Worm (Caenorhabditis elegans) whole organism, young adult: ENCODE data around the gene Y45G12B.3.

ENCODE experiments used
- B0261.1 ChIP-seq: sonication (generic microtip); optimal IDR thresholded peaks from 2 replicates; lab custom pipeline; 2016; ENCODE audit warnings: mild to moderate bottlenecking, missing genetic modification characterization, moderate library complexity, missing compliant biosample characterization
- C17E4.6 ChIP-seq: fragments of 200-800 bp; sonication (Bioruptor generic); IDR thresholded peaks from 2 replicates; pipeline ENCODE4 v1.3.6; 2022; ENCODE audit warnings: missing genetic modification reagents, missing genetic modification characterization, missing compliant biosample characterization
- F10E7.11 ChIP-seq: sonication (generic microtip); optimal IDR thresholded peaks from 2 replicates; lab custom pipeline; 2017; ENCODE audit warnings: mild to moderate bottlenecking, missing genetic modification characterization, moderate library complexity, missing compliant biosample characterization
- F22D6.2 ChIP-seq: sonication (generic microtip); optimal IDR thresholded peaks from 2 replicates; lab custom pipeline; 2016; ENCODE audit warnings: mild to moderate bottlenecking, missing genetic modification characterization, missing compliant biosample characterization
- F33H1.4 ChIP-seq: fragments of 200-800 bp; sonication (Bioruptor generic); IDR thresholded peaks from 2 replicates; pipeline ENCODE4 v1.3.6; 2022; ENCODE audit warnings: missing genetic modification reagents, missing genetic modification characterization, missing compliant biosample characterization
- F57A8.1 ChIP-seq: fragments of 200-800 bp; sonication (Bioruptor generic); optimal IDR thresholded peaks from 2 replicates; lab custom pipeline; 2018; ENCODE audit warnings: mild to moderate bottlenecking, missing genetic modification characterization, moderate library complexity, missing compliant biosample characterization
- T07F8.4 ChIP-seq: sonication (generic microtip); optimal IDR thresholded peaks from 2 replicates; lab custom pipeline; 2016; ENCODE audit warnings: mild to moderate bottlenecking, missing genetic modification characterization, moderate library complexity, missing compliant biosample characterization
- Y53F4B.3 ChIP-seq: fragments of 200-800 bp; sonication (Bioruptor generic); IDR thresholded peaks from 2 replicates; pipeline ENCODE4 v1.3.6; 2022; ENCODE audit warnings: missing genetic modification reagents, missing genetic modification characterization, missing compliant biosample characterization
- Y95B8A.8 ChIP-seq: fragments of 200-800 bp; sonication (Bioruptor generic); IDR thresholded peaks from 2 replicates; pipeline ENCODE4 v1.3.6; 2022; ENCODE audit warnings: missing genetic modification reagents, missing genetic modification characterization, missing compliant biosample characterization
- akir-1 ChIP-seq: fragments of 200-800 bp; sonication (Bioruptor generic); optimal IDR thresholded peaks from 2 replicates; lab custom pipeline; 2018; ENCODE audit warnings: mild to moderate bottlenecking, missing genetic modification characterization, moderate library complexity, missing compliant biosample characterization
- atf-7 ChIP-seq: sonication (generic microtip); optimal IDR thresholded peaks from 2 replicates; lab custom pipeline; 2017; ENCODE audit warnings: mild to moderate bottlenecking, missing genetic modification characterization, missing compliant biosample characterization
- attf-3 ChIP-seq: fragments of 200-800 bp; sonication (Bioruptor generic); conservative IDR thresholded peaks from 2 replicates; pipeline ENCODE4 v1.3.6; 2022; ENCODE audit warnings: missing genetic modification reagents, missing genetic modification characterization, missing compliant biosample characterization
- attf-5 ChIP-seq: fragments of 200-800 bp; sonication (Bioruptor generic); optimal IDR thresholded peaks from 2 replicates; lab custom pipeline; 2018; ENCODE audit warnings: mild to moderate bottlenecking, missing genetic modification characterization, missing compliant biosample characterization
- ccch-3 ChIP-seq: fragments of 200-800 bp; sonication (Bioruptor generic); optimal IDR thresholded peaks from 2 replicates; lab custom pipeline; 2018; ENCODE audit warnings: mild to moderate bottlenecking, missing genetic modification characterization, missing compliant biosample characterization
- cebp-2 ChIP-seq: fragments of 200-800 bp; sonication (Bioruptor generic); IDR thresholded peaks from 2 replicates; pipeline ENCODE4 v1.3.6; 2022; ENCODE audit warnings: missing genetic modification characterization, missing compliant biosample characterization
- chd-7 ChIP-seq: sonication (generic microtip); optimal IDR thresholded peaks from 2 replicates; lab custom pipeline; 2016; ENCODE audit warnings: mild to moderate bottlenecking, missing genetic modification characterization, moderate library complexity, missing compliant biosample characterization
- dpl-1 ChIP-seq: fragments of 150-350 bp; optimal IDR thresholded peaks from 2 replicates; lab custom pipeline; 2014; ENCODE audit warnings: missing biosample characterization, missing genetic modification reagents, missing genetic modification characterization
- egrh-3 ChIP-seq: fragments of 200-800 bp; sonication (Bioruptor generic); IDR thresholded peaks from 2 replicates; pipeline ENCODE4 v1.3.6; 2022; ENCODE audit warnings: missing genetic modification reagents, missing genetic modification characterization, missing compliant biosample characterization
- ets-4 ChIP-seq: fragments of 200-800 bp; sonication (Bioruptor generic); optimal IDR thresholded peaks from 2 replicates; lab custom pipeline; 2018; ENCODE audit warnings: mild to moderate bottlenecking, missing genetic modification characterization, missing compliant biosample characterization
- fkh-3 ChIP-seq: sonication (generic microtip); optimal IDR thresholded peaks from 2 replicates; lab custom pipeline; 2016; ENCODE audit warnings: mild to moderate bottlenecking, missing genetic modification characterization, missing compliant biosample characterization
- him-1 ChIP-seq: sonication (generic microtip); optimal IDR thresholded peaks from 2 replicates; lab custom pipeline; 2016; ENCODE audit warnings: missing genotype, missing genetic modification reagents, missing genetic modification characterization, missing compliant biosample characterization
- hmg-1.2 ChIP-seq: fragments of 200-800 bp; sonication (Bioruptor generic); IDR thresholded peaks from 2 replicates; pipeline ENCODE4 v1.3.6; 2022; ENCODE audit warnings: missing genetic modification reagents, missing genetic modification characterization, missing compliant biosample characterization
- hrde-1 ChIP-seq: sonication (generic microtip); optimal IDR thresholded peaks from 2 replicates; lab custom pipeline; 2016; ENCODE audit warnings: missing genetic modification characterization, mild to moderate bottlenecking, missing compliant biosample characterization, moderate library complexity, missing genotype, missing genetic modification reagents, borderline replicate concordance
- hsf-1 ChIP-seq: fragments of 200-800 bp; sonication (Bioruptor generic); IDR thresholded peaks from 2 replicates; pipeline ENCODE4 v1.3.6; 2022; ENCODE audit warnings: missing genetic modification reagents, missing genetic modification characterization, missing compliant biosample characterization
- let-607 ChIP-seq, 2 experiments: fragments of 200-800 bp in 1 of 2; sonication (Bioruptor generic) in 1 of 2; sonication (generic microtip) in 1 of 2; optimal IDR thresholded peaks; 2 replicates each; lab custom pipeline; 2016 to 2018; ENCODE audit warnings: mild to moderate bottlenecking in 2 of 2, missing compliant biosample characterization in 2 of 2, missing genetic modification characterization in 2 of 2, moderate library complexity in 2 of 2, missing genotype in 1 of 2
- lir-1 ChIP-seq: fragments of 200-800 bp; sonication (Bioruptor generic); conservative IDR thresholded peaks from 2 replicates; pipeline ENCODE4 v1.3.6; 2022; ENCODE audit warnings: missing genetic modification reagents, missing genetic modification characterization, missing compliant biosample characterization
- madf-6 ChIP-seq: fragments of 200-800 bp; sonication (Bioruptor generic); IDR thresholded peaks from 2 replicates; pipeline ENCODE4 v1.3.6; 2022; ENCODE audit warnings: missing genetic modification reagents, missing genetic modification characterization, missing compliant biosample characterization
- madf-8 ChIP-seq: fragments of 200-800 bp; sonication (Bioruptor generic); conservative IDR thresholded peaks from 2 replicates; pipeline ENCODE4 v1.3.6; 2022; ENCODE audit warnings: missing genetic modification reagents, missing genetic modification characterization, missing compliant biosample characterization
- nfya-2 ChIP-seq: fragments of 200-800 bp; sonication (Bioruptor generic); IDR thresholded peaks from 2 replicates; pipeline ENCODE4 v1.3.6; 2022; ENCODE audit warnings: missing genetic modification reagents, missing genetic modification characterization, missing compliant biosample characterization
- nfyb-1 ChIP-seq: fragments of 200-800 bp; sonication (Bioruptor generic); IDR thresholded peaks from 2 replicates; pipeline ENCODE4 v1.3.6; 2022; ENCODE audit warnings: missing genetic modification reagents, missing genetic modification characterization, missing compliant biosample characterization
- nhr-80 ChIP-seq: sonication (generic microtip); optimal IDR thresholded peaks from 2 replicates; lab custom pipeline; 2016; ENCODE audit warnings: missing genetic modification characterization, missing compliant biosample characterization
- pbrm-1 ChIP-seq: fragments of 200-800 bp; sonication (Bioruptor generic); IDR thresholded peaks from 2 replicates; pipeline ENCODE4 v1.3.6; 2022; ENCODE audit warnings: missing genetic modification reagents, missing genetic modification characterization, missing compliant biosample characterization
- pha-4 ChIP-seq: fragments of 150-350 bp; sonication (generic microtip); optimal IDR thresholded peaks from 2 replicates; lab custom pipeline; 2014; ENCODE audit warnings: missing biosample characterization, missing genetic modification reagents, missing genetic modification characterization
- rpc-1 ChIP-seq, 2 experiments: fragments of 150-350 bp in 1 of 2; sonication (generic microtip) in 1 of 2; optimal IDR thresholded peaks; 2 replicates each; lab custom pipeline; 2014 to 2018; ENCODE audit warnings: missing biosample characterization in 1 of 2, missing genetic modification characterization in 1 of 2, missing genetic modification reagents in 1 of 2, missing genotype in 1 of 2
- snpc-3.4 ChIP-seq: sonication (generic microtip); optimal IDR thresholded peaks from 2 replicates; lab custom pipeline; 2017; ENCODE audit warnings: missing genetic modification characterization, mild to moderate bottlenecking, missing compliant biosample characterization, antibody characterized with exemption, moderate library complexity, missing genotype, missing genetic modification reagents
- somi-1 ChIP-seq: fragments of 200-800 bp; sonication (Bioruptor generic); optimal IDR thresholded peaks from 2 replicates; lab custom pipeline; 2018; ENCODE audit warnings: mild to moderate bottlenecking, missing genetic modification characterization, missing compliant biosample characterization
- sptf-2 ChIP-seq: fragments of 200-800 bp; sonication (Bioruptor generic); optimal IDR thresholded peaks from 2 replicates; lab custom pipeline; 2018; ENCODE audit warnings: mild to moderate bottlenecking, missing genetic modification characterization, missing compliant biosample characterization
- unc-130 ChIP-seq: sonication (generic microtip); optimal IDR thresholded peaks from 2 replicates; lab custom pipeline; 2016; ENCODE audit warnings: missing genetic modification reagents, missing genetic modification characterization, missing compliant biosample characterization
- unc-62 ChIP-seq: fragments of 150-350 bp; optimal IDR thresholded peaks from 2 replicates; lab custom pipeline; 2014; ENCODE audit warnings: missing biosample characterization, missing genetic modification reagents, missing genetic modification characterization
- ztf-28 ChIP-seq: fragments of 200-800 bp; sonication (Bioruptor generic); IDR thresholded peaks from 2 replicates; pipeline ENCODE4 v1.3.6; 2022; ENCODE audit warnings: missing genetic modification reagents, missing genetic modification characterization, missing compliant biosample characterization
- ztf-3 ChIP-seq: fragments of 200-800 bp; sonication (Bioruptor generic); optimal IDR thresholded peaks from 2 replicates; lab custom pipeline; 2018; ENCODE audit warnings: mild to moderate bottlenecking, missing genetic modification characterization, missing compliant biosample characterization

The Y45G12B.3 gene

ce11 chrV:2739607-2740006 lies 43.6 kb upstream of the Y45G12B.3 start (continued):
- TF ChIP-seq fkh-3 (no peak), unc-130 (GFP tag; lab: Kevin White, UChicago) (no peak), attf-3 (GFP tag; lab: Robert Waterston, UW) (no peak), T07F8.4 (no peak), hmg-1.2 (no peak; the same call in 1 of the 2 replicates), hrde-1 (tag; lab: Kevin White, UChicago) (no peak)

ce11 chrV:2738174-2738573 lies 42.1 kb upstream of the Y45G12B.3 start, which contains the start of gene srg-56:
Gene srg-56, minus strand, starts transcription at chrV:2738274.
- TF ChIP-seq him-1 (tag; lab: Kevin White, UChicago) (no peak), attf-5 (no peak), F57A8.1 (GFP tag; lab: Kevin White, UChicago) (no peak), pha-4 (no peak), fkh-3 (no peak), rpc-1 (optimal IDR thresholded peaks at IDR 0.05; lab: Kevin White, UChicago) (no peak), rpc-1 (tag; optimal IDR thresholded peaks at IDR 0.05; lab: Kevin White, UChicago) (no peak)

ce11 chrV:2734360-2734759 lies 38.3 kb upstream of the Y45G12B.3 start, which contains the start of gene srg-57:
Gene srg-57, minus strand, starts transcription at chrV:2734460.
- TF ChIP-seq pbrm-1 (GFP tag; lab: Robert Waterston, UW) (no peak), Y95B8A.8 (GFP tag; lab: Robert Waterston, UW) (no peak), sptf-2 (GFP tag; lab: Kevin White, UChicago) (no peak), F22D6.2 (tag; lab: Kevin White, UChicago) (no peak), lir-1 (GFP tag; lab: Robert Waterston, UW) (no peak), Y53F4B.3 (GFP tag; lab: Robert Waterston, UW) (no peak), hsf-1 (GFP tag; lab: Robert Waterston, UW) (no peak), nhr-80 (no peak), F10E7.11 (tag; lab: Kevin White, UChicago) (no peak)

ce11 chrV:2730784-2731480 lies 34.9 kb upstream of the Y45G12B.3 start, which contains the start of gene dod-3:
Gene dod-3, minus strand, starts transcription at chrV:2731098.
- TF ChIP-seq him-1 (tag; lab: Kevin White, UChicago) (no peak), Y95B8A.8 (GFP tag; lab: Robert Waterston, UW) (no peak), ztf-28 (GFP tag; lab: Robert Waterston, UW) (no peak), hsf-1 (GFP tag; lab: Robert Waterston, UW) (no peak), akir-1 (GFP tag; lab: Kevin White, UChicago) (no peak), C17E4.6 (GFP tag; lab: Robert Waterston, UW) (no peak), rpc-1 (optimal IDR thresholded peaks at IDR 0.05; lab: Kevin White, UChicago) (no peak), rpc-1 (tag; optimal IDR thresholded peaks at IDR 0.05; lab: Kevin White, UChicago) (no peak), chd-7 (tag; lab: Kevin White, UChicago) (peak; percentile 4), atf-7 (peak; percentile 90), unc-62 (GFP tag; lab: Kevin White, UChicago) (no peak), nfya-2 (no peak), ets-4 (GFP tag; lab: Kevin White, UChicago) (peak; percentile 65), attf-5 (peak; percentile 19), cebp-2 (no peak), dpl-1 (GFP tag; lab: Kevin White, UChicago) (no peak), somi-1 (GFP tag; lab: Kevin White, UChicago) (no peak), B0261.1 (tag; lab: Kevin White, UChicago) (no peak), let-607 (tag; optimal IDR thresholded peaks at IDR 0.05; lab: Kevin White, UChicago) (no peak), F33H1.4 (no peak), attf-3 (GFP tag; lab: Robert Waterston, UW) (no peak), madf-8 (GFP tag; lab: Robert Waterston, UW) (no peak), ztf-3 (GFP tag; lab: Kevin White, UChicago) (no peak), Y53F4B.3 (GFP tag; lab: Robert Waterston, UW) (no peak), nhr-80 (peak; percentile 94), ccch-3 (no peak), nfyb-1 (GFP tag; lab: Robert Waterston, UW) (peak; percentile 50; the same call in 1 of the 2 replicates), snpc-3.4 (tag; lab: Kevin White, UChicago) (no peak), egrh-3 (GFP tag; lab: Robert Waterston, UW) (peak; percentile 8; the same call in 1 of the 2 replicates), madf-6 (no peak)
